Fruit fly (Drosophila melanogaster): ENCODE data around the gene Gug.
A peak's percentile ranks its signal among the peaks of the same experiment; 100 is the strongest.

Gug gene

DNA sequence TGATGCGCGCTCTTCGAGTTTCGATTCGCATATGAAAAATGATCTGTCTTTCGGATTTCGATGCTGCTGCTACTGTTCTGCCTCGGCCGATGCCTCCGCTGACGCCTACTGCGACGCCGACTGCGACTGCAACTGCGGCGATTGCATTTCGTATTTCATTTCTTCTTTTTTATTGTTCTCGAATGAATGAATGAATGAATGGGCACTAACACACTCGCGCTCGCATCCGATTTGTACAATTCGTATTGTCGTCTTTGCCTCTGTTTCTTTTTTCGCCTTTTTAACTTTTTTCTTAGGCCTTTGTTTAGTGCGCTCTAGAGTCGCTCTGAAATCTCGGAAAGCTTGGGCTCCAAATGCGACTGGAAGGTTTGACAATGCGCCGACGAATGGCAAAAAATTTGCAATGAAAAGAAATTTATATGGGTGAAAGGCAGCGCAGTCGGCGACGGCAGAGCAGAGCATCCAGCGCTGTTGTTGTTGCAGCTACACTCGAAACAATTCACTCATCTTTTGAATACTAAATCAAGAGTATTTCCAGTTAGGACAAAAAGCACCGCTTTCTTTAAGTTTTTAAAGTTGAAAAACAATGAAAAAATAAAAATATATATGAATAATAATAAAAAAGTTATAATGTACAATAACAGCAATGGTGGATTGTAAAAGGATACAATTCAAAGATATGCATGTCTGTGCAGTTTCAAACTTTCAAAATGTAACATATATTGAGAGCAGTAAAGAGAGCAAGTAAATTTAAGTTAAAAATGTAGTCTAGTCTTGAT, 27.7 kb upstream of the Gug start, which contains the start of gene CG32354 (continued):
- TF ChIP-seq Hr39 (GFP tag; optimal IDR thresholded peaks at IDR 0.05) = no peak
- TF ChIP-seq CG16779 (tag; optimal IDR thresholded peaks at IDR 0.05) = no peak
- TF ChIP-seq Hr38 (GFP tag; optimal IDR thresholded peaks at IDR 0.05) = no peak
- TF ChIP-seq svp (GFP tag) = peak; percentile 53
- peak; percentile 27 for TF ChIP-seq CG10631 (GFP tag; optimal IDR thresholded peaks at IDR 0.05)
- TF ChIP-seq CG11902 (GFP tag; optimal IDR thresholded peaks at IDR 0.05) = no peak
- peak; percentile 43 for TF ChIP-seq OdsH (GFP tag; optimal IDR thresholded peaks at IDR 0.05)
- TF ChIP-seq fd59A (GFP tag; optimal IDR thresholded peaks at IDR 0.05) = no peak
- no peak for TF ChIP-seq CG6792 (GFP tag; optimal IDR thresholded peaks at IDR 0.05)
- TF ChIP-seq Smox (GFP tag; optimal IDR thresholded peaks at IDR 0.05) = no peak
- peak; percentile 25 for TF ChIP-seq CG6808 (GFP tag; optimal IDR thresholded peaks at IDR 0.05)
- TF ChIP-seq vri (GFP tag; optimal IDR thresholded peaks at IDR 0.05) = no peak
- peak; percentile 53 for TF ChIP-seq dac (GFP tag; optimal IDR thresholded peaks at IDR 0.05)
- TF ChIP-seq CG6276 (GFP tag; optimal IDR thresholded peaks at IDR 0.05) = peak; percentile 68
- TF ChIP-seq fd85E (GFP tag; optimal IDR thresholded peaks at IDR 0.05) = no peak
- TF ChIP-seq ss (GFP tag; optimal IDR thresholded peaks at IDR 0.05) = peak; percentile 21 to 65
- TF ChIP-seq achi (GFP tag; optimal IDR thresholded peaks at IDR 0.05) = peak; percentile 5
- TF ChIP-seq topi (GFP tag; optimal IDR thresholded peaks at IDR 0.05) = peak; percentile 25
- no peak for TF ChIP-seq cyc (GFP tag; optimal IDR thresholded peaks at IDR 0.05)
- TF ChIP-seq CG11294 (GFP tag; IDR thresholded peaks at IDR 0.05) = no peak
- peak; percentile 4 for TF ChIP-seq CG3032 (tag; optimal IDR thresholded peaks at IDR 0.05)
- TF ChIP-seq spab (GFP tag; optimal IDR thresholded peaks at IDR 0.05) = no peak
- peak; percentile 63; the same call in 2 of the 3 replicates for TF ChIP-seq CG6163 (GFP tag; IDR thresholded peaks at IDR 0.05)
- peak; percentile 28 for TF ChIP-seq acj6 (GFP tag; optimal IDR thresholded peaks at IDR 0.05)
- no peak for TF ChIP-seq CG6854 (GFP tag; optimal IDR thresholded peaks at IDR 0.05)
- peak; percentile 72 for TF ChIP-seq Hr4 (GFP tag; optimal IDR thresholded peaks at IDR 0.05)
- no peak for TF ChIP-seq CG8632 (GFP tag; optimal IDR thresholded peaks at IDR 0.05)
- TF ChIP-seq CG8319 (GFP tag; optimal IDR thresholded peaks at IDR 0.05) = no peak
- TF ChIP-seq CG34406 (GFP tag; optimal IDR thresholded peaks at IDR 0.05) = peak; percentile 16
- no peak for TF ChIP-seq Eip93F (GFP tag; optimal IDR thresholded peaks at IDR 0.05)
- peak; percentile 79 for TF ChIP-seq Eip78C (GFP tag)
- TF ChIP-seq Ets21C (GFP tag; optimal IDR thresholded peaks at IDR 0.05) = no peak
- peak; percentile 21 for TF ChIP-seq net (GFP tag; optimal IDR thresholded peaks at IDR 0.05)
- TF ChIP-seq CG10669 (GFP tag; optimal IDR thresholded peaks at IDR 0.05) = no peak

DNA sequence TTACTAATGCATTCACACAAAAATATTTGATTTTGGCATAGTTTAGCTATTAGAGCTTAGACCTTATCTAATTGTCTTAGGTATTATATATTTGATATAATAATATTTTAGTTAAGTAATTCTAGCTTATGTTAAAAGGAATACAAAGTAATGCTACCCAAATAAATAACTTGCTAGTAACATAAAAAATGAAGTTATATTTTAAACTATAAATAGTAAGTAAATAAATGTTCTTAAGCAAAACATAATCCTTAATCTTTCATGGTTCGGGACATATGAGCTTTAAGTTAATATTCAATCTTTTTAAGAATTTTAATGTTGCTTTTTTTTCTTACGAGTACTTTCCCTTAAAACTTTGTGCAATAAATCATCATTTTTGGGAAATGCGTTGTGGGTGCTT, 26.6 kb upstream of the Gug start:
- TF ChIP-seq CG1621 (tag; optimal IDR thresholded peaks at IDR 0.05) = no peak
- TF ChIP-seq Eip75B (GFP tag; optimal IDR thresholded peaks at IDR 0.05) = no peak
- peak in 1 of 2 experiments; percentile 67 for TF ChIP-seq salr (GFP tag; optimal IDR thresholded peaks at IDR 0.05)
- TF ChIP-seq Hr4 (GFP tag; optimal IDR thresholded peaks at IDR 0.05) = peak; percentile 65
- peak; percentile 51 for TF ChIP-seq OdsH (GFP tag; optimal IDR thresholded peaks at IDR 0.05)
- peak; percentile 15 for TF ChIP-seq acj6 (GFP tag; optimal IDR thresholded peaks at IDR 0.05)
- peak; percentile 85 for TF ChIP-seq Eip78C (GFP tag)
- peak; percentile 2 for TF ChIP-seq CG8632 (GFP tag; optimal IDR thresholded peaks at IDR 0.05)
- TF ChIP-seq Ets21C (GFP tag; optimal IDR thresholded peaks at IDR 0.05) = no peak
- no peak for TF ChIP-seq Eip93F (GFP tag; optimal IDR thresholded peaks at IDR 0.05)
- no peak for TF ChIP-seq Sox14 (GFP tag; optimal IDR thresholded peaks at IDR 0.05)
- peak; percentile 14 for TF ChIP-seq dac (GFP tag; optimal IDR thresholded peaks at IDR 0.05)
- peak; percentile 3 for TF ChIP-seq CG3032 (tag; optimal IDR thresholded peaks at IDR 0.05)
- TF ChIP-seq CG31627 (GFP tag; optimal IDR thresholded peaks at IDR 0.05) = no peak
- TF ChIP-seq CG32006 (GFP tag; optimal IDR thresholded peaks at IDR 0.05) = peak; percentile 90
- peak; percentile 25 for TF ChIP-seq CG34406 (GFP tag; optimal IDR thresholded peaks at IDR 0.05)
- 0 out of 3 replicates have a peak, but pooled peaks have one; percentile 22 for TF ChIP-seq CG8119 (GFP tag; IDR thresholded peaks at IDR 0.05)
- no peak for TF ChIP-seq Gug (GFP tag; IDR thresholded peaks at IDR 0.05)
- TF ChIP-seq CG10631 (GFP tag; optimal IDR thresholded peaks at IDR 0.05) = no peak
- peak; percentile 23 for TF ChIP-seq CG3919 (GFP tag; optimal IDR thresholded peaks at IDR 0.05)
- TF ChIP-seq net (GFP tag; optimal IDR thresholded peaks at IDR 0.05) = peak; percentile 34
- peak; percentile 40; the same call in 1 of the 2 replicates for TF ChIP-seq CG15336 (GFP tag; IDR thresholded peaks at IDR 0.05)
- TF ChIP-seq Ets96B (tag; optimal IDR thresholded peaks at IDR 0.05) = peak; percentile 5
- TF ChIP-seq CG4318 (GFP tag; optimal IDR thresholded peaks at IDR 0.05) = peak; percentile 85
